Worm (Caenorhabditis elegans) whole organism, L4 larva: ENCODE data around the gene T01D3.6.

Experiments used
- F10B5.3 ChIP-seq: sonication (generic microtip); optimal IDR thresholded peaks from 2 replicates; lab custom pipeline; 2016; ENCODE audit warnings: mild to moderate bottlenecking, missing genetic modification characterization, missing compliant biosample characterization
- F26F4.8 ChIP-seq: fragments of 200-800 bp; sonication (Bioruptor generic); conservative IDR thresholded peaks from 2 replicates; pipeline ENCODE4 v1.3.6; 2022; ENCODE audit warnings: missing genetic modification characterization, missing compliant biosample characterization
- F44E2.7 ChIP-seq: fragments of 200-800 bp; sonication (Bioruptor generic); IDR thresholded peaks from 2 replicates; pipeline ENCODE4 v2.1.2; 2022; ENCODE audit warnings: missing genetic modification characterization, missing compliant biosample characterization
- Y105C5A.15 ChIP-seq: fragments of 200-800 bp; sonication (Bioruptor generic); IDR thresholded peaks from 2 replicates; pipeline ENCODE4 v1.3.6; 2022; ENCODE audit warnings: missing genetic modification characterization, missing compliant biosample characterization
- Y75B8A.6 ChIP-seq: fragments of 200-800 bp; sonication (Bioruptor generic); IDR thresholded peaks from 2 replicates; pipeline ENCODE4 v1.3.6; 2022; ENCODE audit warnings: missing genetic modification reagents, missing genetic modification characterization, missing compliant biosample characterization
- ZK546.5 ChIP-seq, 2 experiments: sonication (generic microtip); optimal IDR thresholded peaks; 2 replicates each; lab custom pipeline; 2017; ENCODE audit warnings: missing biosample characterization in 2 of 2, missing genetic modification characterization in 2 of 2
- aha-1 ChIP-seq: fragments of 150-350 bp; peaks from one replicate; lab custom pipeline; 2014; ENCODE audit warnings: missing biosample characterization, missing genetic modification characterization
- aly-2 ChIP-seq: sonication (generic microtip); optimal IDR thresholded peaks from 2 replicates; lab custom pipeline; 2018; ENCODE audit warnings: missing biosample characterization, missing genetic modification characterization
- ama-1 ChIP-seq: fragments of 150-350 bp; optimal IDR thresholded peaks from 2 replicates; lab custom pipeline; 2014; ENCODE audit warnings: inconsistent platforms, mixed read lengths
- arid-1 ChIP-seq: fragments of 200-800 bp; sonication (Bioruptor generic); conservative IDR thresholded peaks from 2 replicates; pipeline ENCODE4 v1.3.6; 2022; ENCODE audit warnings: missing genetic modification reagents, missing genetic modification characterization, missing compliant biosample characterization
- attf-4 ChIP-seq: sonication (generic microtip); optimal IDR thresholded peaks from 3 replicates; lab custom pipeline; 2017; ENCODE audit warnings: missing biosample characterization, missing genetic modification characterization
- ceh-20 ChIP-seq: fragments of 200-800 bp; sonication (Bioruptor generic); IDR thresholded peaks from 2 replicates; pipeline ENCODE4 v1.3.6; 2022; ENCODE audit warnings: missing genetic modification reagents, missing genetic modification characterization, missing compliant biosample characterization
- ceh-44 ChIP-seq: fragments of 200-800 bp; sonication (Bioruptor generic); IDR thresholded peaks from 2 replicates; pipeline ENCODE4 v1.3.6; 2022; ENCODE audit warnings: missing genetic modification reagents, missing genetic modification characterization, missing compliant biosample characterization
- ceh-62 ChIP-seq: sonication (generic microtip); optimal IDR thresholded peaks from 2 replicates; lab custom pipeline; 2017; ENCODE audit warnings: missing biosample characterization, missing genetic modification characterization
- cey-2 ChIP-seq: sonication (generic microtip); optimal IDR thresholded peaks from 3 replicates; lab custom pipeline; 2017; ENCODE audit warnings: missing genetic modification characterization, mild to moderate bottlenecking, missing compliant biosample characterization, antibody characterized with exemption, borderline replicate concordance; ENCODE audit not compliant: insufficient read depth
- daf-12 ChIP-seq: fragments of 150-350 bp; optimal IDR thresholded peaks from 2 replicates; lab custom pipeline; 2014; ENCODE audit warnings: missing biosample characterization, missing genetic modification reagents, missing genetic modification characterization
- daf-16 ChIP-seq, 3 experiments: sonication (generic microtip); optimal IDR thresholded peaks; 2 replicates each; lab custom pipeline; 2016 to 2017; ENCODE audit warnings: missing genetic modification characterization in 3 of 3, missing genetic modification reagents in 3 of 3, mild to moderate bottlenecking in 2 of 3, missing compliant biosample characterization in 2 of 3, missing biosample characterization in 1 of 3, moderate library complexity in 1 of 3
- daf-19 ChIP-seq: fragments of 200-800 bp; sonication (Bioruptor generic); conservative IDR thresholded peaks from 2 replicates; pipeline ENCODE4 v1.3.6; 2022; ENCODE audit warnings: missing genetic modification characterization, missing compliant biosample characterization
- daf-8 ChIP-seq: fragments of 200-800 bp; sonication (Bioruptor generic); IDR thresholded peaks from 2 replicates; pipeline ENCODE4 v1.3.6; 2022; ENCODE audit warnings: missing genetic modification characterization, missing compliant biosample characterization
- dmd-6 ChIP-seq: fragments of 200-800 bp; sonication (Bioruptor generic); IDR thresholded peaks from 2 replicates; pipeline ENCODE4 v1.3.6; 2022; ENCODE audit warnings: missing genetic modification reagents, missing genetic modification characterization, missing compliant biosample characterization
- dmd-8 ChIP-seq: fragments of 200-800 bp; sonication (Bioruptor generic); IDR thresholded peaks from 2 replicates; pipeline ENCODE4 v1.3.6; 2022; ENCODE audit warnings: missing genetic modification characterization, missing compliant biosample characterization
- dmd-9 ChIP-seq: fragments of 200-800 bp; sonication (Bioruptor generic); IDR thresholded peaks from 2 replicates; pipeline ENCODE4 v1.3.6; 2022; ENCODE audit warnings: missing genetic modification reagents, missing genetic modification characterization, missing compliant biosample characterization
- dpl-1 ChIP-seq: fragments of 150-350 bp; optimal IDR thresholded peaks from 2 replicates; lab custom pipeline; 2014; ENCODE audit warnings: missing biosample characterization, missing genetic modification reagents, missing genetic modification characterization
- dve-1 ChIP-seq: sonication (generic microtip); optimal IDR thresholded peaks from 2 replicates; lab custom pipeline; 2017; ENCODE audit warnings: antibody characterized with exemption, mild to moderate bottlenecking, missing genetic modification characterization, missing compliant biosample characterization; ENCODE audit not compliant: insufficient read depth
- egl-43 ChIP-seq: fragments of 200-800 bp; sonication (Bioruptor generic); IDR thresholded peaks from 2 replicates; pipeline ENCODE4 v1.3.6; 2022; ENCODE audit warnings: missing genetic modification reagents, missing genetic modification characterization, missing compliant biosample characterization
- fkh-10 ChIP-seq: fragments of 150-350 bp; optimal IDR thresholded peaks from 2 replicates; lab custom pipeline; 2014; ENCODE audit warnings: missing biosample characterization, missing genetic modification reagents, missing genetic modification characterization
- fos-1 ChIP-seq: fragments of 150-350 bp; optimal IDR thresholded peaks from 2 replicates; lab custom pipeline; 2014; ENCODE audit warnings: missing biosample characterization, missing genetic modification characterization
- lin-1 ChIP-seq: fragments of 200-800 bp; sonication (Bioruptor generic); IDR thresholded peaks from 2 replicates; pipeline ENCODE4 v1.3.6; 2022; ENCODE audit warnings: missing genetic modification reagents, missing genetic modification characterization, missing compliant biosample characterization
- lin-15B ChIP-seq: fragments of 150-350 bp; sonication (generic microtip); optimal IDR thresholded peaks from 3 replicates; lab custom pipeline; 2014; ENCODE audit warnings: missing biosample characterization, missing genetic modification characterization
- lin-39 ChIP-seq: fragments of 150-350 bp; optimal IDR thresholded peaks from 2 replicates; lab custom pipeline; 2014; ENCODE audit warnings: missing biosample characterization, missing genetic modification reagents, missing genetic modification characterization
- lsy-2 ChIP-seq, 2 experiments: fragments of 150-350 bp in 1 of 2; sonication (generic microtip) in 1 of 2; optimal IDR thresholded peaks; 2 replicates each; lab custom pipeline; 2014 to 2017; ENCODE audit warnings: missing biosample characterization in 2 of 2, missing genetic modification characterization in 2 of 2
- madf-5 ChIP-seq, 2 experiments: fragments of 200-800 bp; sonication (Bioruptor generic); IDR thresholded peaks; 2 replicates each; pipeline ENCODE4 v1.3.6; 2022; ENCODE audit warnings: missing compliant biosample characterization in 2 of 2, missing genetic modification characterization in 2 of 2
- mdl-1 ChIP-seq, 2 experiments: fragments of 150-350 bp in 1 of 2; sonication (generic microtip) in 1 of 2; optimal IDR thresholded peaks; 2 replicates each; lab custom pipeline; 2014 to 2017; ENCODE audit warnings: missing biosample characterization in 2 of 2, missing genetic modification characterization in 2 of 2
- mdt-29 ChIP-seq: fragments of 200-800 bp; sonication (Bioruptor generic); IDR thresholded peaks from 2 replicates; pipeline ENCODE4 v1.3.6; 2022; ENCODE audit warnings: missing genetic modification reagents, missing genetic modification characterization, missing compliant biosample characterization
- mes-2 ChIP-seq: sonication (generic microtip); optimal IDR thresholded peaks from 2 replicates; lab custom pipeline; 2016; ENCODE audit warnings: missing genotype, mild to moderate bottlenecking, missing genetic modification characterization, missing compliant biosample characterization; ENCODE audit not compliant: poor library complexity, severe bottlenecking
- nhr-102 ChIP-seq: sonication (generic microtip); optimal IDR thresholded peaks from 2 replicates; lab custom pipeline; 2016; ENCODE audit warnings: mild to moderate bottlenecking, missing genetic modification characterization, moderate library complexity, missing compliant biosample characterization
- nhr-237 ChIP-seq: sonication (generic microtip); optimal IDR thresholded peaks from 2 replicates; lab custom pipeline; 2017; ENCODE audit warnings: missing biosample characterization, missing genetic modification characterization
- nhr-41 ChIP-seq: fragments of 200-800 bp; sonication (Bioruptor generic); IDR thresholded peaks from 2 replicates; pipeline ENCODE4 v1.3.6; 2022; ENCODE audit warnings: missing genetic modification reagents, missing genetic modification characterization, missing compliant biosample characterization
- nhr-48 ChIP-seq: sonication (generic microtip); optimal IDR thresholded peaks from 2 replicates; lab custom pipeline; 2016; ENCODE audit warnings: mild to moderate bottlenecking, missing genetic modification characterization, missing compliant biosample characterization
- nhr-77 ChIP-seq: fragments of 150-350 bp; optimal IDR thresholded peaks from 2 replicates; lab custom pipeline; 2014; ENCODE audit warnings: missing biosample characterization, missing genetic modification characterization
- pha-4 ChIP-seq, 2 experiments: fragments of 150-350 bp in 1 of 2; fragments of 200-800 bp in 1 of 2; sonication (Bioruptor generic) in 1 of 2; IDR thresholded peaks in 1 of 2; optimal IDR thresholded peaks in 1 of 2; 2 replicates each; pipeline versions ENCODE4 v1.3.6 to Lab custom; 2014 to 2022; ENCODE audit warnings: missing genetic modification characterization in 2 of 2, missing genetic modification reagents in 2 of 2, missing biosample characterization in 1 of 2, missing compliant biosample characterization in 1 of 2
- php-3 ChIP-seq: fragments of 200-800 bp; sonication (Bioruptor generic); IDR thresholded peaks from 2 replicates; pipeline ENCODE4 v1.3.6; 2022; ENCODE audit warnings: missing genetic modification reagents, missing genetic modification characterization, missing compliant biosample characterization
- set-16 ChIP-seq: fragments of 200-800 bp; sonication (Bioruptor generic); IDR thresholded peaks from 2 replicates; pipeline ENCODE4 v1.3.6; 2022; ENCODE audit warnings: missing genetic modification reagents, missing genetic modification characterization, missing compliant biosample characterization
- snpc-1.2 ChIP-seq: fragments of 200-800 bp; sonication (Bioruptor generic); IDR thresholded peaks from 2 replicates; pipeline ENCODE4 v1.3.6; 2022; ENCODE audit warnings: missing genetic modification reagents, missing genetic modification characterization, missing compliant biosample characterization
- spr-1 ChIP-seq: sonication (generic microtip); optimal IDR thresholded peaks from 2 replicates; lab custom pipeline; 2016; ENCODE audit warnings: mild to moderate bottlenecking, missing genetic modification characterization, missing compliant biosample characterization
- tag-97 ChIP-seq: fragments of 200-800 bp; sonication (Bioruptor generic); IDR thresholded peaks from 2 replicates; pipeline ENCODE4 v1.3.6; 2022; ENCODE audit warnings: missing genetic modification characterization, missing compliant biosample characterization
- unc-130 ChIP-seq: sonication (generic microtip); optimal IDR thresholded peaks from 2 replicates; lab custom pipeline; 2016; ENCODE audit warnings: missing genetic modification reagents, missing genetic modification characterization, missing compliant biosample characterization
- vab-7 ChIP-seq: fragments of 200-800 bp; sonication (Bioruptor generic); IDR thresholded peaks from 2 replicates; pipeline ENCODE4 v1.3.6; 2022; ENCODE audit warnings: missing genetic modification reagents, missing genetic modification characterization, missing compliant biosample characterization
- zip-11 ChIP-seq: fragments of 200-800 bp; sonication (Bioruptor generic); IDR thresholded peaks from 2 replicates; pipeline ENCODE4 v1.3.6; 2022; ENCODE audit warnings: missing genetic modification characterization, missing compliant biosample characterization
- ztf-11 ChIP-seq: fragments of 150-350 bp; optimal IDR thresholded peaks from 2 replicates; lab custom pipeline; 2014; ENCODE audit warnings: missing biosample characterization, missing genetic modification characterization
- ztf-7 ChIP-seq: fragments of 150-350 bp; optimal IDR thresholded peaks from 2 replicates; lab custom pipeline; 2014; ENCODE audit warnings: missing biosample characterization, missing genetic modification characterization

Gene T01D3.6

ce11 chrV:13678542-13678941, 38.1 kb upstream of the T01D3.6 start, which contains the start of the genes tag-65 and ccz-1 (continued):
- no peak for TF ChIP-seq egl-43 (GFP tag; lab: Robert Waterston, UW)
- TF ChIP-seq dve-1 (tag; lab: Kevin White, UChicago), result peak; percentile 92
- peak; percentile 81 for TF ChIP-seq dmd-6 (GFP tag; lab: Robert Waterston, UW)
- no peak for TF ChIP-seq mdt-29 (GFP tag; lab: Robert Waterston, UW)
- peak; percentile 80 for TF ChIP-seq fkh-10
- TF ChIP-seq ceh-20 (GFP tag; lab: Robert Waterston, UW), result peak; percentile 70; the same call in 1 of the 2 replicates
- TF ChIP-seq spr-1 (tag; lab: Kevin White, UChicago), result peak; percentile 54
- no peak for TF ChIP-seq fos-1 (tag; lab: Kevin White, UChicago)
- TF ChIP-seq daf-19, result no peak
- TF ChIP-seq nhr-237 (tag; lab: Kevin White, UChicago), result no peak
- no peak for TF ChIP-seq daf-12 (tag; lab: Kevin White, UChicago)
- no peak for TF ChIP-seq daf-8 (GFP tag; lab: Robert Waterston, UW)
- peak; percentile 90 for TF ChIP-seq mes-2 (tag; lab: Kevin White, UChicago)
- TF ChIP-seq lsy-2 (tag; optimal IDR thresholded peaks at IDR 0.05; lab: Kevin White, UChicago), result peak in 1 of 2 experiments; percentile 95
- no peak for TF ChIP-seq set-16 (GFP tag; lab: Robert Waterston, UW)
- peak; percentile 76 for TF ChIP-seq nhr-48
- peak; percentile 62 for TF ChIP-seq unc-130 (GFP tag; lab: Kevin White, UChicago)
- TF ChIP-seq nhr-41 (GFP tag; lab: Robert Waterston, UW), result no peak
- no peak for TF ChIP-seq cey-2 (tag; lab: Kevin White, UChicago)
- no peak for TF ChIP-seq ztf-7
- no peak for TF ChIP-seq lin-39
- no peak for TF ChIP-seq F44E2.7 (GFP tag; lab: Robert Waterston, UW)
- no peak for TF ChIP-seq tag-97 (GFP tag; lab: Robert Waterston, UW)
- peak; percentile 71 for TF ChIP-seq pha-4 (GFP tag; IDR thresholded peaks at IDR 0.05; lab: Robert Waterston, UW)
- TF ChIP-seq pha-4 (tag; optimal IDR thresholded peaks at IDR 0.05; lab: Kevin White, UChicago), result no peak
- TF ChIP-seq dmd-9 (GFP tag; lab: Robert Waterston, UW), result no peak
- no peak for TF ChIP-seq aly-2 (tag; lab: Kevin White, UChicago)
- TF ChIP-seq arid-1 (GFP tag; lab: Robert Waterston, UW), result no peak; the same call in 1 of the 2 replicates
- no peak for TF ChIP-seq F26F4.8 (GFP tag; lab: Robert Waterston, UW)
- TF ChIP-seq F10B5.3 (tag; lab: Kevin White, UChicago), result peak; percentile 66
- peak; percentile 87 for TF ChIP-seq dpl-1
- no peak for TF ChIP-seq Y75B8A.6
- no peak for TF ChIP-seq ZK546.5 (tag; optimal IDR thresholded peaks at IDR 0.05; lab: Kevin White, UChicago)
- no peak for TF ChIP-seq vab-7 (GFP tag; lab: Robert Waterston, UW)
- TF ChIP-seq lin-15B, result no peak
- peak; percentile 83 for TF ChIP-seq aha-1 (tag; lab: Kevin White, UChicago)
- no peak for TF ChIP-seq php-3 (GFP tag; lab: Robert Waterston, UW)
- TF ChIP-seq madf-5 (GFP tag; IDR thresholded peaks at IDR 0.05; lab: Robert Waterston, UW), result no peak
- TF ChIP-seq ceh-62, result no peak
- peak in 1 of 2 experiments; percentile 27 for TF ChIP-seq mdl-1 (tag; optimal IDR thresholded peaks at IDR 0.05; lab: Kevin White, UChicago)
- no peak for TF ChIP-seq Y105C5A.15 (GFP tag; lab: Robert Waterston, UW)
- TF ChIP-seq ama-1 (lab: Kevin White, UChicago), result no peak
- peak; percentile 54; the same call in 1 of the 2 replicates for TF ChIP-seq snpc-1.2 (GFP tag; lab: Robert Waterston, UW)
- TF ChIP-seq zip-11, result no peak
- no peak for TF ChIP-seq attf-4 (tag; lab: Kevin White, UChicago)
- TF ChIP-seq ztf-11, result no peak
- peak; percentile 85 for TF ChIP-seq nhr-102 (tag; lab: Kevin White, UChicago)
- no peak for TF ChIP-seq ceh-44
- TF ChIP-seq nhr-77 (tag; lab: Kevin White, UChicago), result no peak
- TF ChIP-seq lin-1, result peak; percentile 15; the same call in 1 of the 2 replicates
- TF ChIP-seq dmd-8 (GFP tag; lab: Robert Waterston, UW), result no peak
- TF ChIP-seq daf-16 (GFP tag; optimal IDR thresholded peaks at IDR 0.05; lab: Kevin White, UChicago), result peak; percentile 22 to 69
- no peak for TF ChIP-seq daf-16 (tag; optimal IDR thresholded peaks at IDR 0.05; lab: Kevin White, UChicago)
